Worm (Caenorhabditis elegans) whole organism, young adult: ENCODE results near the gene enu-3.2.

ENCODE experiments used
- B0035.1 ChIP-seq: sonication (generic microtip); optimal IDR thresholded peaks from 2 replicates; lab custom pipeline; 2016; ENCODE audit warnings: missing genetic modification characterization, mild to moderate bottlenecking, missing compliant biosample characterization, missing genotype, missing genetic modification reagents
- B0261.1 ChIP-seq: sonication (generic microtip); optimal IDR thresholded peaks from 2 replicates; lab custom pipeline; 2016; ENCODE audit warnings: mild to moderate bottlenecking, missing genetic modification characterization, moderate library complexity, missing compliant biosample characterization
- C06A6.2 ChIP-seq: fragments of 200-800 bp; sonication (Bioruptor generic); conservative IDR thresholded peaks from 2 replicates; pipeline ENCODE4 v1.3.6; 2022; ENCODE audit warnings: missing genetic modification characterization, missing compliant biosample characterization
- C17E4.6 ChIP-seq: fragments of 200-800 bp; sonication (Bioruptor generic); IDR thresholded peaks from 2 replicates; pipeline ENCODE4 v1.3.6; 2022; ENCODE audit warnings: missing genetic modification reagents, missing genetic modification characterization, missing compliant biosample characterization
- F23B12.7 ChIP-seq: sonication (generic microtip); optimal IDR thresholded peaks from 2 replicates; lab custom pipeline; 2017; ENCODE audit warnings: missing genetic modification characterization, mild to moderate bottlenecking, missing compliant biosample characterization, antibody characterized with exemption, moderate library complexity; ENCODE audit not compliant: insufficient read depth
- F49E8.2 ChIP-seq: sonication (generic microtip); optimal IDR thresholded peaks from 3 replicates; lab custom pipeline; 2017; ENCODE audit warnings: missing genetic modification characterization, mild to moderate bottlenecking, missing compliant biosample characterization, antibody characterized with exemption, moderate library complexity; ENCODE audit not compliant: insufficient read depth
- F55B11.4 ChIP-seq: sonication (generic microtip); optimal IDR thresholded peaks from 2 replicates; lab custom pipeline; 2016; ENCODE audit warnings: missing compliant biosample characterization, missing genetic modification characterization, borderline replicate concordance; ENCODE audit not compliant: insufficient read depth
- K11D2.4 ChIP-seq: fragments of 200-800 bp; sonication (Bioruptor generic); IDR thresholded peaks from 2 replicates; pipeline ENCODE4 v1.3.6; 2022; ENCODE audit warnings: missing genetic modification reagents, missing genetic modification characterization, missing compliant biosample characterization
- K12H6.12 ChIP-seq: fragments of 200-800 bp; sonication (Bioruptor generic); optimal IDR thresholded peaks from 2 replicates; lab custom pipeline; 2018; ENCODE audit warnings: mild to moderate bottlenecking, missing genetic modification characterization, missing compliant biosample characterization
- T26A5.8 ChIP-seq: sonication (generic microtip); optimal IDR thresholded peaks from 2 replicates; lab custom pipeline; 2016; ENCODE audit warnings: missing genetic modification characterization, missing compliant biosample characterization
- Y56A3A.18 ChIP-seq: fragments of 200-800 bp; sonication (Bioruptor generic); IDR thresholded peaks from 2 replicates; pipeline ENCODE4 v1.3.6; 2022; ENCODE audit warnings: missing genetic modification reagents, missing genetic modification characterization, missing compliant biosample characterization
- Y79H2A.3 ChIP-seq: fragments of 200-800 bp; sonication (Bioruptor generic); conservative IDR thresholded peaks from 2 replicates; pipeline ENCODE4 v1.3.6; 2022; ENCODE audit warnings: missing genetic modification reagents, missing genetic modification characterization, missing compliant biosample characterization
- Y95B8A.8 ChIP-seq: fragments of 200-800 bp; sonication (Bioruptor generic); IDR thresholded peaks from 2 replicates; pipeline ENCODE4 v1.3.6; 2022; ENCODE audit warnings: missing genetic modification reagents, missing genetic modification characterization, missing compliant biosample characterization
- ZK185.1 ChIP-seq: sonication (generic microtip); optimal IDR thresholded peaks from 2 replicates; lab custom pipeline; 2016; ENCODE audit warnings: mild to moderate bottlenecking, missing genetic modification characterization, missing compliant biosample characterization; ENCODE audit not compliant: poor library complexity, severe bottlenecking
- akir-1 ChIP-seq: fragments of 200-800 bp; sonication (Bioruptor generic); optimal IDR thresholded peaks from 2 replicates; lab custom pipeline; 2018; ENCODE audit warnings: mild to moderate bottlenecking, missing genetic modification characterization, moderate library complexity, missing compliant biosample characterization
- attf-3 ChIP-seq: fragments of 200-800 bp; sonication (Bioruptor generic); conservative IDR thresholded peaks from 2 replicates; pipeline ENCODE4 v1.3.6; 2022; ENCODE audit warnings: missing genetic modification reagents, missing genetic modification characterization, missing compliant biosample characterization
- attf-6 ChIP-seq: fragments of 200-800 bp; sonication (Bioruptor generic); IDR thresholded peaks from 2 replicates; pipeline ENCODE4 v1.3.6; 2022; ENCODE audit warnings: missing genetic modification reagents, missing genetic modification characterization, missing compliant biosample characterization
- bed-2 ChIP-seq: fragments of 200-800 bp; sonication (Bioruptor generic); IDR thresholded peaks from 2 replicates; pipeline ENCODE4 v1.3.6; 2022; ENCODE audit warnings: missing genetic modification reagents, missing genetic modification characterization, missing compliant biosample characterization
- ceh-27 ChIP-seq: fragments of 200-800 bp; sonication (Bioruptor generic); optimal IDR thresholded peaks from 2 replicates; lab custom pipeline; 2018; ENCODE audit warnings: mild to moderate bottlenecking, missing genetic modification characterization, moderate library complexity, missing compliant biosample characterization
- ceh-79 ChIP-seq: sonication (generic microtip); optimal IDR thresholded peaks from 2 replicates; lab custom pipeline; 2017; ENCODE audit warnings: mild to moderate bottlenecking, missing genetic modification characterization, missing compliant biosample characterization
- chd-7 ChIP-seq: sonication (generic microtip); optimal IDR thresholded peaks from 2 replicates; lab custom pipeline; 2016; ENCODE audit warnings: mild to moderate bottlenecking, missing genetic modification characterization, moderate library complexity, missing compliant biosample characterization
- die-1 ChIP-seq: sonication (generic microtip); optimal IDR thresholded peaks from 2 replicates; lab custom pipeline; 2016; ENCODE audit warnings: missing genotype, mild to moderate bottlenecking, missing genetic modification characterization, missing compliant biosample characterization
- efl-1 ChIP-seq: fragments of 150-350 bp; optimal IDR thresholded peaks from 2 replicates; lab custom pipeline; 2014; ENCODE audit warnings: missing biosample characterization, missing genetic modification reagents, missing genetic modification characterization
- ekl-4 ChIP-seq: fragments of 200-800 bp; sonication (Bioruptor generic); IDR thresholded peaks from 2 replicates; pipeline ENCODE4 v1.3.6; 2022; ENCODE audit warnings: missing genetic modification reagents, missing genetic modification characterization, missing compliant biosample characterization
- ets-4 ChIP-seq: fragments of 200-800 bp; sonication (Bioruptor generic); optimal IDR thresholded peaks from 2 replicates; lab custom pipeline; 2018; ENCODE audit warnings: mild to moderate bottlenecking, missing genetic modification characterization, missing compliant biosample characterization
- fkh-3 ChIP-seq: sonication (generic microtip); optimal IDR thresholded peaks from 2 replicates; lab custom pipeline; 2016; ENCODE audit warnings: mild to moderate bottlenecking, missing genetic modification characterization, missing compliant biosample characterization
- him-1 ChIP-seq: sonication (generic microtip); optimal IDR thresholded peaks from 2 replicates; lab custom pipeline; 2016; ENCODE audit warnings: missing genotype, missing genetic modification reagents, missing genetic modification characterization, missing compliant biosample characterization
- hmg-20 ChIP-seq: fragments of 200-800 bp; sonication (Bioruptor generic); IDR thresholded peaks from 2 replicates; pipeline ENCODE4 v1.3.6; 2022; ENCODE audit warnings: missing genetic modification reagents, missing genetic modification characterization, missing compliant biosample characterization
- hsf-1 ChIP-seq: fragments of 200-800 bp; sonication (Bioruptor generic); IDR thresholded peaks from 2 replicates; pipeline ENCODE4 v1.3.6; 2022; ENCODE audit warnings: missing genetic modification reagents, missing genetic modification characterization, missing compliant biosample characterization
- let-607 ChIP-seq, 2 experiments: fragments of 200-800 bp in 1 of 2; sonication (Bioruptor generic) in 1 of 2; sonication (generic microtip) in 1 of 2; optimal IDR thresholded peaks; 2 replicates each; lab custom pipeline; 2016 to 2018; ENCODE audit warnings: mild to moderate bottlenecking in 2 of 2, missing compliant biosample characterization in 2 of 2, missing genetic modification characterization in 2 of 2, moderate library complexity in 2 of 2, missing genotype in 1 of 2
- lin-26 ChIP-seq: fragments of 200-800 bp; sonication (Bioruptor generic); IDR thresholded peaks from 2 replicates; pipeline ENCODE4 v1.3.6; 2022; ENCODE audit warnings: missing genetic modification reagents, missing genetic modification characterization, missing compliant biosample characterization
- madf-3 ChIP-seq: fragments of 200-800 bp; sonication (Bioruptor generic); IDR thresholded peaks from 2 replicates; pipeline ENCODE4 v1.3.6; 2022; ENCODE audit warnings: missing genetic modification reagents, missing genetic modification characterization, missing compliant biosample characterization
- mes-4 ChIP-seq: sonication (generic microtip); optimal IDR thresholded peaks from 2 replicates; lab custom pipeline; 2016; ENCODE audit warnings: missing genotype, missing genetic modification characterization, missing compliant biosample characterization
- nfya-2 ChIP-seq: fragments of 200-800 bp; sonication (Bioruptor generic); IDR thresholded peaks from 2 replicates; pipeline ENCODE4 v1.3.6; 2022; ENCODE audit warnings: missing genetic modification reagents, missing genetic modification characterization, missing compliant biosample characterization
- nhr-120 ChIP-seq: fragments of 200-800 bp; sonication (Bioruptor generic); IDR thresholded peaks from 2 replicates; pipeline ENCODE4 v1.3.6; 2022; ENCODE audit warnings: missing genetic modification characterization, missing compliant biosample characterization
- nhr-179 ChIP-seq: sonication (generic microtip); optimal IDR thresholded peaks from 2 replicates; lab custom pipeline; 2016; ENCODE audit warnings: mild to moderate bottlenecking, missing genetic modification characterization, missing compliant biosample characterization
- nhr-27 ChIP-seq: fragments of 200-800 bp; sonication (Bioruptor generic); optimal IDR thresholded peaks from 2 replicates; lab custom pipeline; 2018; ENCODE audit warnings: mild to moderate bottlenecking, missing genetic modification characterization, moderate library complexity, missing compliant biosample characterization
- nhr-80 ChIP-seq: sonication (generic microtip); optimal IDR thresholded peaks from 2 replicates; lab custom pipeline; 2016; ENCODE audit warnings: missing genetic modification characterization, missing compliant biosample characterization
- pbrm-1 ChIP-seq: fragments of 200-800 bp; sonication (Bioruptor generic); IDR thresholded peaks from 2 replicates; pipeline ENCODE4 v1.3.6; 2022; ENCODE audit warnings: missing genetic modification reagents, missing genetic modification characterization, missing compliant biosample characterization
- rcor-1 ChIP-seq: fragments of 200-800 bp; sonication (Bioruptor generic); IDR thresholded peaks from 2 replicates; pipeline ENCODE4 v1.3.6; 2022; ENCODE audit warnings: missing genetic modification reagents, missing genetic modification characterization, missing compliant biosample characterization
- repo-1 ChIP-seq: sonication (generic microtip); optimal IDR thresholded peaks from 2 replicates; lab custom pipeline; 2017; ENCODE audit warnings: mild to moderate bottlenecking, missing genetic modification characterization, missing compliant biosample characterization
- rpc-1 ChIP-seq, 2 experiments: fragments of 150-350 bp in 1 of 2; sonication (generic microtip) in 1 of 2; optimal IDR thresholded peaks; 2 replicates each; lab custom pipeline; 2014 to 2018; ENCODE audit warnings: missing biosample characterization in 1 of 2, missing genetic modification characterization in 1 of 2, missing genetic modification reagents in 1 of 2, missing genotype in 1 of 2
- somi-1 ChIP-seq: fragments of 200-800 bp; sonication (Bioruptor generic); optimal IDR thresholded peaks from 2 replicates; lab custom pipeline; 2018; ENCODE audit warnings: mild to moderate bottlenecking, missing genetic modification characterization, missing compliant biosample characterization
- sptf-2 ChIP-seq: fragments of 200-800 bp; sonication (Bioruptor generic); optimal IDR thresholded peaks from 2 replicates; lab custom pipeline; 2018; ENCODE audit warnings: mild to moderate bottlenecking, missing genetic modification characterization, missing compliant biosample characterization
- tbp1 ChIP-seq: fragments of 200-800 bp; sonication (Bioruptor generic); optimal IDR thresholded peaks from 2 replicates; lab custom pipeline; 2018; ENCODE audit warnings: mild to moderate bottlenecking, missing genetic modification characterization, missing compliant biosample characterization
- unc-130 ChIP-seq: sonication (generic microtip); optimal IDR thresholded peaks from 2 replicates; lab custom pipeline; 2016; ENCODE audit warnings: missing genetic modification reagents, missing genetic modification characterization, missing compliant biosample characterization
- ztf-26 ChIP-seq: sonication (generic microtip); optimal IDR thresholded peaks from 2 replicates; lab custom pipeline; 2017; ENCODE audit warnings: missing genetic modification characterization, missing compliant biosample characterization
- ztf-28 ChIP-seq: fragments of 200-800 bp; sonication (Bioruptor generic); IDR thresholded peaks from 2 replicates; pipeline ENCODE4 v1.3.6; 2022; ENCODE audit warnings: missing genetic modification reagents, missing genetic modification characterization, missing compliant biosample characterization

Gene enu-3.2

ce11 chrIII:4756983-4757382 lies 28.1 kb downstream of the enu-3.2 start, which contains the start of gene fbxl-2 (continued):
- peak; percentile 54 to 83 for TF ChIP-seq let-607 (tag; optimal IDR thresholded peaks at IDR 0.05; lab: Kevin White, UChicago)
- peak; percentile 91 for TF ChIP-seq repo-1 (tag; lab: Kevin White, UChicago)
- TF ChIP-seq unc-130 (GFP tag; lab: Kevin White, UChicago): peak; percentile 36
- 0 out of 2 replicates have a peak, but pooled peaks have one; percentile 65 for TF ChIP-seq nfya-2
- TF ChIP-seq tbp1 (GFP tag; lab: Kevin White, UChicago): peak; percentile 74
- TF ChIP-seq Y79H2A.3: no peak
- TF ChIP-seq B0261.1: peak; percentile 21
- TF ChIP-seq C06A6.2 (GFP tag; lab: Robert Waterston, UW): peak; percentile 85
- peak; percentile 84 for TF ChIP-seq Y95B8A.8 (GFP tag; lab: Robert Waterston, UW)
- TF ChIP-seq him-1 (tag; lab: Kevin White, UChicago): peak; percentile 10
- TF ChIP-seq attf-6 (GFP tag; lab: Robert Waterston, UW): peak; percentile 67; the same call in 1 of the 2 replicates
- TF ChIP-seq mes-4 (tag; lab: Kevin White, UChicago): no peak
- TF ChIP-seq C17E4.6 (GFP tag; lab: Robert Waterston, UW): peak; percentile 90
- TF ChIP-seq T26A5.8 (tag; lab: Kevin White, UChicago): no peak
- peak; percentile 96 for TF ChIP-seq efl-1 (GFP tag; lab: Kevin White, UChicago)
- TF ChIP-seq K12H6.12 (tag; lab: Kevin White, UChicago): peak; percentile 85
- TF ChIP-seq ztf-28: peak; percentile 87; the same call in 1 of the 2 replicates
- TF ChIP-seq sptf-2 (GFP tag; lab: Kevin White, UChicago): no peak
- peak; percentile 90 for TF ChIP-seq hmg-20 (GFP tag; lab: Robert Waterston, UW)
- TF ChIP-seq die-1 (tag; lab: Kevin White, UChicago): no peak
- peak; percentile 83 for TF ChIP-seq F23B12.7 (tag; lab: Kevin White, UChicago)
- TF ChIP-seq B0035.1: peak; percentile 67
- TF ChIP-seq bed-2 (GFP tag; lab: Robert Waterston, UW): peak; percentile 82
- TF ChIP-seq nhr-27 (tag; lab: Kevin White, UChicago): no peak
- peak; percentile 16 for TF ChIP-seq akir-1 (GFP tag; lab: Kevin White, UChicago)
- no peak for TF ChIP-seq nhr-120 (GFP tag; lab: Robert Waterston, UW)
- peak; percentile 92 for TF ChIP-seq ZK185.1 (tag; lab: Kevin White, UChicago)
- peak; percentile 92 for TF ChIP-seq rcor-1 (GFP tag; lab: Robert Waterston, UW)
- TF ChIP-seq somi-1: peak; percentile 70
- TF ChIP-seq madf-3 (GFP tag; lab: Robert Waterston, UW): peak; percentile 95
- peak; percentile 78 for TF ChIP-seq ztf-26
- TF ChIP-seq hsf-1 (GFP tag; lab: Robert Waterston, UW): peak; percentile 85
- TF ChIP-seq F55B11.4 (tag; lab: Kevin White, UChicago): no peak
- peak; percentile 10 for TF ChIP-seq fkh-3 (tag; lab: Kevin White, UChicago)
- peak; percentile 78 for TF ChIP-seq lin-26 (GFP tag; lab: Robert Waterston, UW)
- peak; percentile 93 for TF ChIP-seq ceh-27
- TF ChIP-seq F49E8.2 (tag; lab: Kevin White, UChicago): peak; percentile 64
- TF ChIP-seq ets-4: peak; percentile 35
- peak; percentile 79 for TF ChIP-seq nhr-80 (tag; lab: Kevin White, UChicago)
- TF ChIP-seq nhr-179: no peak
- TF ChIP-seq ceh-79 (tag; lab: Kevin White, UChicago): no peak
- TF ChIP-seq pbrm-1: peak; percentile 94
- TF ChIP-seq attf-3 (GFP tag; lab: Robert Waterston, UW): peak; percentile 80
- peak; percentile 95 for TF ChIP-seq ekl-4 (GFP tag; lab: Robert Waterston, UW)
- peak; percentile 71 for TF ChIP-seq chd-7
- no peak for TF ChIP-seq rpc-1 (optimal IDR thresholded peaks at IDR 0.05; lab: Kevin White, UChicago)
- TF ChIP-seq rpc-1 (tag; optimal IDR thresholded peaks at IDR 0.05; lab: Kevin White, UChicago): no peak
- peak; percentile 88 for TF ChIP-seq Y56A3A.18 (GFP tag; lab: Robert Waterston, UW)
- TF ChIP-seq K11D2.4: peak; percentile 91
